Fruit fly (Drosophila melanogaster) whole organism, embryonic: ENCODE measurements around the gene CG4951.

Source experiments
- C15 ChIP-seq: fragments of 200-800 bp; sonication (Bioruptor generic); IDR thresholded peaks from 3 replicates; pipeline ENCODE4 v1.3.6; 2022; ENCODE audit warnings: missing biosample characterization, missing genetic modification characterization
- CG10321 ChIP-seq: fragments of 200-800 bp; sonication (Bioruptor generic); IDR thresholded peaks from 2 replicates; pipeline ENCODE4 v1.3.6; 2022; ENCODE audit warnings: missing biosample characterization, missing genetic modification characterization
- CG11247 ChIP-seq: fragments of 200-800 bp; sonication (Bioruptor generic); IDR thresholded peaks from 2 replicates; pipeline ENCODE4 v1.3.6; 2022; ENCODE audit warnings: missing biosample characterization, missing genetic modification characterization
- CG11695 ChIP-seq: fragments of 200-800 bp; sonication (Bioruptor generic); IDR thresholded peaks from 3 replicates; pipeline ENCODE4 v1.3.6; 2022; ENCODE audit warnings: missing biosample characterization, missing genetic modification characterization
- CG13894 ChIP-seq: fragments of 200-800 bp; sonication (Bioruptor generic); optimal IDR thresholded peaks from 3 replicates; lab custom pipeline; 2018; ENCODE audit warnings: missing biosample characterization, mild to moderate bottlenecking, missing genetic modification characterization, moderate library complexity
- CG14965 ChIP-seq: fragments of 200-800 bp; sonication (Bioruptor generic); optimal IDR thresholded peaks from 2 replicates; lab custom pipeline; 2016; ENCODE audit warnings: missing biosample characterization, missing genetic modification characterization, borderline replicate concordance
- CG16815 ChIP-seq: fragments of 200-800 bp; sonication (Bioruptor generic); optimal IDR thresholded peaks from 3 replicates; lab custom pipeline; 2017; ENCODE audit warnings: missing biosample characterization, mild to moderate bottlenecking, missing genetic modification characterization
- CG17361 ChIP-seq: fragments of 200-800 bp; sonication (Bioruptor generic); IDR thresholded peaks from 3 replicates; pipeline ENCODE4 v1.3.6; 2022; ENCODE audit warnings: missing biosample characterization, missing genetic modification characterization
- CG17385 ChIP-seq: fragments of 200-800 bp; sonication (Bioruptor generic); optimal IDR thresholded peaks from 3 replicates; lab custom pipeline; 2018; ENCODE audit warnings: missing biosample characterization, mild to moderate bottlenecking, missing genetic modification characterization
- CG2116 ChIP-seq: fragments of 200-800 bp; sonication (Bioruptor generic); optimal IDR thresholded peaks from 3 replicates; lab custom pipeline; 2018; ENCODE audit warnings: missing biosample characterization, mild to moderate bottlenecking, missing genetic modification characterization
- CG2712 ChIP-seq: fragments of 200-800 bp; optimal IDR thresholded peaks from 3 replicates; lab custom pipeline; 2019; ENCODE audit warnings: missing biosample characterization, mild to moderate bottlenecking, missing genetic modification characterization, moderate library complexity
- CG4360 ChIP-seq: fragments of 200-800 bp; sonication (Bioruptor generic); IDR thresholded peaks from 2 replicates; pipeline ENCODE4 v1.3.6; 2022; ENCODE audit warnings: missing biosample characterization, missing genetic modification characterization
- CG5180 ChIP-seq: fragments of 200-800 bp; sonication (Bioruptor generic); optimal IDR thresholded peaks from 3 replicates; lab custom pipeline; 2017; ENCODE audit warnings: missing biosample characterization, missing genetic modification characterization, mild to moderate bottlenecking, moderate library complexity, missing genetic modification reagents
- CG6654 ChIP-seq: fragments of 200-800 bp; sonication (Bioruptor generic); optimal IDR thresholded peaks from 2 replicates; lab custom pipeline; 2017; ENCODE audit warnings: missing biosample characterization, mild to moderate bottlenecking, missing genetic modification characterization
- CG7357 ChIP-seq: fragments of 200-800 bp; sonication (Bioruptor generic); IDR thresholded peaks from 3 replicates; pipeline ENCODE4 v1.3.6; 2022; ENCODE audit warnings: missing biosample characterization, missing genetic modification characterization
- CG8924 ChIP-seq: fragments of 200-800 bp; optimal IDR thresholded peaks from 3 replicates; lab custom pipeline; 2019; ENCODE audit warnings: missing biosample characterization, mild to moderate bottlenecking, missing genetic modification characterization, moderate library complexity
- CG9609 ChIP-seq: fragments of 200-800 bp; sonication (Bioruptor generic); optimal IDR thresholded peaks from 3 replicates; lab custom pipeline; 2016; ENCODE audit warnings: missing biosample characterization, missing genetic modification characterization
- CHES-1-like ChIP-seq: fragments of 200-800 bp; sonication (Bioruptor generic); optimal IDR thresholded peaks from 2 replicates; lab custom pipeline; 2016; ENCODE audit warnings: missing biosample characterization, missing genetic modification characterization
- Doc2 ChIP-seq: fragments of 200-800 bp; sonication (Bioruptor generic); IDR thresholded peaks from 2 replicates; pipeline ENCODE4 v1.3.6; 2022; ENCODE audit warnings: missing biosample characterization, missing genetic modification characterization
- Dref ChIP-seq: fragments of 200-800 bp; sonication (Bioruptor generic); IDR thresholded peaks from 2 replicates; pipeline ENCODE4 v1.3.6; 2022; ENCODE audit warnings: missing biosample characterization, missing genetic modification characterization
- HLH3B ChIP-seq: fragments of 200-800 bp; sonication (Bioruptor generic); IDR thresholded peaks from 2 replicates; pipeline ENCODE4 v1.3.6; 2022; ENCODE audit warnings: missing biosample characterization, missing genetic modification characterization
- Hand ChIP-seq: fragments of 200-800 bp; sonication (Bioruptor generic); optimal IDR thresholded peaks from 2 replicates; lab custom pipeline; 2017; ENCODE audit warnings: mild to moderate bottlenecking, missing biosample characterization, missing genetic modification reagents, missing genetic modification characterization
- Hr39 ChIP-seq: fragments of >200 bp; optimal IDR thresholded peaks from 2 replicates; lab custom pipeline; 2017
- Hr51 ChIP-seq, 2 experiments: fragments of 200-800 bp; sonication (Bioruptor generic); optimal IDR thresholded peaks; 2 replicates in 1 of 2; 3 replicates in 1 of 2; lab custom pipeline; 2016 to 2018; ENCODE audit warnings: missing biosample characterization in 2 of 2, missing genetic modification characterization in 2 of 2, mild to moderate bottlenecking in 1 of 2, moderate library complexity in 1 of 2
- MBD-R2 ChIP-seq: fragments of 200-800 bp; sonication (Bioruptor generic); IDR thresholded peaks from 2 replicates; pipeline ENCODE4 v1.3.6; 2022; ENCODE audit warnings: missing biosample characterization, missing genetic modification characterization
- MTF-1 ChIP-seq: fragments of 200-800 bp; sonication (Bioruptor generic); optimal IDR thresholded peaks from 2 replicates; lab custom pipeline; 2018; ENCODE audit warnings: missing biosample characterization, mild to moderate bottlenecking, missing genetic modification characterization, borderline replicate concordance
- Med ChIP-seq: fragments of 200-800 bp; sonication (Bioruptor generic); peaks from one replicate; lab custom pipeline; 2016; ENCODE audit warnings: missing biosample characterization, missing genetic modification characterization, mild to moderate bottlenecking, inconsistent platforms, moderate library complexity
- Nf-YB ChIP-seq: fragments of 200-800 bp; sonication (Bioruptor generic); optimal IDR thresholded peaks from 3 replicates; lab custom pipeline; 2019; ENCODE audit warnings: missing biosample characterization, mild to moderate bottlenecking, missing genetic modification characterization, moderate library complexity
- Oli ChIP-seq: fragments of 200-800 bp; sonication (Bioruptor generic); optimal IDR thresholded peaks from 2 replicates; lab custom pipeline; 2018; ENCODE audit warnings: missing biosample characterization, mild to moderate bottlenecking, missing genetic modification characterization, moderate library complexity
- Rx ChIP-seq: fragments of 200-800 bp; sonication (Bioruptor generic); IDR thresholded peaks from 2 replicates; pipeline ENCODE4 v1.3.6; 2022; ENCODE audit warnings: missing biosample characterization, missing genetic modification characterization
- YL-1 ChIP-seq: fragments of 200-800 bp; sonication (Bioruptor generic); optimal IDR thresholded peaks from 3 replicates; lab custom pipeline; 2017; ENCODE audit warnings: missing biosample characterization, mild to moderate bottlenecking, missing genetic modification characterization
- ash1 ChIP-seq: fragments of 200-800 bp; sonication (Bioruptor generic); optimal IDR thresholded peaks from 2 replicates; lab custom pipeline; 2018; ENCODE audit warnings: missing biosample characterization, mild to moderate bottlenecking, missing genetic modification characterization
- cad ChIP-seq: fragments of >200 bp; optimal IDR thresholded peaks from 2 replicates; lab custom pipeline; 2017; ENCODE audit warnings: missing biosample characterization, missing genetic modification characterization
- exex ChIP-seq: fragments of 200-800 bp; sonication (Bioruptor generic); optimal IDR thresholded peaks from 4 replicates; lab custom pipeline; 2018; ENCODE audit warnings: missing biosample characterization, mild to moderate bottlenecking, missing genetic modification characterization, moderate library complexity
- fru ChIP-seq: fragments of >200 bp; optimal IDR thresholded peaks from 2 replicates; lab custom pipeline; 2017
- fu2 ChIP-seq: fragments of 200-800 bp; sonication (Bioruptor generic); optimal IDR thresholded peaks from 2 replicates; lab custom pipeline; 2016; ENCODE audit warnings: missing biosample characterization, missing genetic modification characterization
- gem ChIP-seq: fragments of 200-800 bp; sonication (Bioruptor generic); optimal IDR thresholded peaks from 2 replicates; lab custom pipeline; 2019; ENCODE audit warnings: missing biosample characterization, mild to moderate bottlenecking, missing genetic modification characterization, moderate library complexity
- gro ChIP-seq: fragments of 200-800 bp; sonication (Bioruptor generic); optimal IDR thresholded peaks from 2 replicates; lab custom pipeline; 2016; ENCODE audit warnings: missing biosample characterization, missing genetic modification characterization
- hbn ChIP-seq: fragments of 200-800 bp; sonication (Bioruptor generic); IDR thresholded peaks from 2 replicates; pipeline ENCODE4 v1.3.6; 2022; ENCODE audit warnings: missing biosample characterization, missing genetic modification characterization; ENCODE audit not compliant: partially characterized antibody
- lab ChIP-seq: fragments of 200-800 bp; sonication (Bioruptor generic); optimal IDR thresholded peaks from 3 replicates; lab custom pipeline; 2017; ENCODE audit warnings: missing biosample characterization, missing genetic modification characterization, mild to moderate bottlenecking, moderate library complexity, missing genetic modification reagents
- mld ChIP-seq: fragments of 200-800 bp; sonication (Bioruptor generic); IDR thresholded peaks from 3 replicates; pipeline ENCODE4 v1.3.6; 2022; ENCODE audit warnings: missing biosample characterization, missing genetic modification characterization; ENCODE audit not compliant: partially characterized antibody
- nom ChIP-seq: fragments of 200-800 bp; sonication (Bioruptor generic); optimal IDR thresholded peaks from 2 replicates; lab custom pipeline; 2017; ENCODE audit warnings: missing biosample characterization, missing genetic modification characterization, mild to moderate bottlenecking, moderate library complexity, missing genetic modification reagents
- pum ChIP-seq: fragments of 200-800 bp; sonication (Bioruptor generic); optimal IDR thresholded peaks from 2 replicates; lab custom pipeline; 2016; ENCODE audit warnings: missing biosample characterization, missing genetic modification characterization
- run ChIP-seq: fragments of 200-800 bp; sonication (Bioruptor generic); optimal IDR thresholded peaks from 3 replicates; lab custom pipeline; 2018; ENCODE audit warnings: missing biosample characterization, mild to moderate bottlenecking, missing genetic modification characterization
- salm ChIP-seq: fragments of 200-800 bp; sonication (Bioruptor generic); optimal IDR thresholded peaks from 2 replicates; lab custom pipeline; 2018; ENCODE audit warnings: missing biosample characterization, mild to moderate bottlenecking, missing genetic modification characterization
- scrt ChIP-seq: fragments of 200-800 bp; sonication (Bioruptor generic); optimal IDR thresholded peaks from 2 replicates; lab custom pipeline; 2018; ENCODE audit warnings: missing biosample characterization, mild to moderate bottlenecking, missing genetic modification characterization, moderate library complexity
- seq ChIP-seq: fragments of 200-800 bp; sonication (Bioruptor generic); IDR thresholded peaks from 2 replicates; pipeline ENCODE4 v1.3.6; 2022; ENCODE audit warnings: missing biosample characterization, missing genetic modification characterization
- tap ChIP-seq: fragments of 200-800 bp; optimal IDR thresholded peaks from 3 replicates; lab custom pipeline; 2019; ENCODE audit warnings: missing biosample characterization, mild to moderate bottlenecking, missing genetic modification characterization, moderate library complexity
- unpg ChIP-seq: fragments of 200-800 bp; sonication (Bioruptor generic); optimal IDR thresholded peaks from 3 replicates; lab custom pipeline; 2018; ENCODE audit warnings: missing biosample characterization, mild to moderate bottlenecking, missing genetic modification characterization, moderate library complexity
- z ChIP-seq: fragments of 200-800 bp; sonication (Bioruptor generic); IDR thresholded peaks from 3 replicates; pipeline ENCODE4 v1.3.6; 2022; ENCODE audit warnings: missing biosample characterization, missing genetic modification characterization
- zfh2 ChIP-seq: fragments of 200-800 bp; sonication (Bioruptor generic); optimal IDR thresholded peaks from 2 replicates; lab custom pipeline; 2016; ENCODE audit warnings: missing biosample characterization, missing genetic modification characterization

CG4951 gene

DNA sequence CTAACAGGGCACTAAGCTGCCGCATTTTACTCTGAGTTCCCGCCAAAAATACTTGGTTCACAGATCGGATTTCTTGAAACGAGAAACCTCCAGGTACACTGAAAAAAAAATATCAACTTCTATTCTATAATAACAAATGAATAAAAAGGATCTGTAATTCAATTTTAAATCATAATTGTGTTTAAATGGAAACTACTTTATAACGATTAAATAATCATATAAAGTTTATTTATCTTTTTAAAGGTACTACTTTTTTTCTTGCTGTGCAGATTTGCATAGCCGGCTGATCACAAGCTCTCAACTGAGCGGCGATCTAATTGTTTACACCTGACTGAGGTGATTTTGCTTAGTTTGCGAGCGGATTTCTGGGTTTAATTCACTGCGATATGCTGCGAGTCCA is 33.4 kb upstream of the CG4951 start (continued):
- TF ChIP-seq CG17361 (GFP tag; lab: Robert Waterston, UW): peak; percentile 78
- TF ChIP-seq CG11695 (GFP tag; lab: Robert Waterston, UW): peak; percentile 74; the same call in 2 of the 3 replicates
- no peak for TF ChIP-seq seq (GFP tag; lab: Robert Waterston, UW)
- peak; percentile 43 for TF ChIP-seq CG6654 (GFP tag; lab: Kevin White, UChicago)
- no peak for TF ChIP-seq MTF-1 (GFP tag; lab: Kevin White, UChicago)
- TF ChIP-seq CHES-1-like (GFP tag; lab: Kevin White, UChicago): no peak
- peak; percentile 40 for TF ChIP-seq CG16815
- no peak for TF ChIP-seq CG9609
- TF ChIP-seq Hr51 (GFP tag; optimal IDR thresholded peaks at IDR 0.05; lab: Kevin White, UChicago): peak in 1 of 2 experiments; percentile 78
- peak; percentile 58 for TF ChIP-seq Nf-YB (GFP tag; lab: Kevin White, UChicago)
- peak; percentile 23 for TF ChIP-seq CG13894 (tag; lab: Kevin White, UChicago)
- TF ChIP-seq pum (GFP tag; lab: Kevin White, UChicago): no peak
- TF ChIP-seq run: no peak
- no peak for TF ChIP-seq YL-1
- peak; percentile 40 for TF ChIP-seq tap (tag; lab: Kevin White, UChicago)
- TF ChIP-seq nom (GFP tag; lab: Kevin White, UChicago): no peak
- no peak for TF ChIP-seq CG14965
- no peak for TF ChIP-seq Doc2 (GFP tag; lab: Robert Waterston, UW)
- no peak for TF ChIP-seq hbn (GFP tag; lab: Robert Waterston, UW)
- TF ChIP-seq Oli (tag; lab: Kevin White, UChicago): peak; percentile 69
- TF ChIP-seq mld (GFP tag; lab: Robert Waterston, UW): no peak
- TF ChIP-seq z (GFP tag; lab: Robert Waterston, UW): no peak
- TF ChIP-seq lab (GFP tag; lab: Kevin White, UChicago): peak; percentile 56
- no peak for TF ChIP-seq CG4360 (GFP tag; lab: Robert Waterston, UW)
- TF ChIP-seq cad (GFP tag; lab: Kevin White, UChicago): no peak
- no peak for TF ChIP-seq Hr39 (lab: Kevin White, UChicago)
- TF ChIP-seq gem (tag; lab: Kevin White, UChicago): peak; percentile 86
- TF ChIP-seq ash1 (GFP tag; lab: Kevin White, UChicago): no peak
- no peak for TF ChIP-seq fru (lab: Kevin White, UChicago)
- no peak for TF ChIP-seq Dref (GFP tag; lab: Robert Waterston, UW)
- peak; percentile 72 for TF ChIP-seq HLH3B (GFP tag; lab: Robert Waterston, UW)
- TF ChIP-seq fu2: no peak
- peak; percentile 18 for TF ChIP-seq CG2116 (GFP tag; lab: Kevin White, UChicago)
- TF ChIP-seq CG11247 (GFP tag; lab: Robert Waterston, UW): peak; percentile 59; the same call in 1 of the 2 replicates
- TF ChIP-seq Med (GFP tag; lab: Kevin White, UChicago): peak; percentile 44
- TF ChIP-seq MBD-R2 (GFP tag; lab: Robert Waterston, UW): peak; percentile 38; the same call in 1 of the 2 replicates
- peak; percentile 36 for TF ChIP-seq scrt (GFP tag; lab: Kevin White, UChicago)
- TF ChIP-seq exex (tag; lab: Kevin White, UChicago): no peak
- peak; percentile 71 for TF ChIP-seq CG2712 (tag; lab: Kevin White, UChicago)
- TF ChIP-seq salm (tag; lab: Kevin White, UChicago): no peak
- no peak for TF ChIP-seq gro (GFP tag; lab: Kevin White, UChicago)
- peak; percentile 34 for TF ChIP-seq Hand (GFP tag; lab: Kevin White, UChicago)
- TF ChIP-seq CG8924 (tag; lab: Kevin White, UChicago): peak; percentile 72
- TF ChIP-seq CG10321 (GFP tag; lab: Robert Waterston, UW): no peak
- peak; percentile 39; the same call in 1 of the 3 replicates for TF ChIP-seq CG7357
- TF ChIP-seq CG5180 (GFP tag; lab: Kevin White, UChicago): no peak
- peak; percentile 69 for TF ChIP-seq CG17385 (GFP tag; lab: Kevin White, UChicago)
- TF ChIP-seq Rx (GFP tag; lab: Robert Waterston, UW): no peak
- TF ChIP-seq C15 (GFP tag; lab: Robert Waterston, UW): 0 out of 3 replicates have a peak, but pooled peaks have one; percentile 6
- peak; percentile 2 for TF ChIP-seq zfh2 (GFP tag; lab: Kevin White, UChicago)
- TF ChIP-seq unpg: peak; percentile 83
